Worm (Caenorhabditis elegans) whole organism, midembryonic: ENCODE data around the gene C25G4.17.
"Not testable (repeated sequence)": the region's sequence is repeated elsewhere in the genome, so short reads cannot be mapped to it uniquely, and the experiment has no call there.

Experiments
- T22C8.4 ChIP-seq: fragments of 200-800 bp; sonication (Bioruptor generic); IDR thresholded peaks from 2 replicates; pipeline ENCODE4 v1.3.6; 2022; ENCODE audit warnings: missing genetic modification characterization, missing compliant biosample characterization
- cog-1 ChIP-seq: sonication (generic microtip); optimal IDR thresholded peaks from 2 replicates; lab custom pipeline; 2016; ENCODE audit warnings: missing genetic modification characterization, missing compliant biosample characterization
- flt-1 ChIP-seq: fragments of 200-800 bp; sonication (Bioruptor generic); IDR thresholded peaks from 2 replicates; pipeline ENCODE4 v1.3.6; 2022; ENCODE audit warnings: missing genetic modification characterization, missing compliant biosample characterization
- klf-2 ChIP-seq: fragments of 200-800 bp; sonication (Bioruptor generic); conservative IDR thresholded peaks from 2 replicates; pipeline ENCODE4 v1.3.6; 2022; ENCODE audit warnings: missing genetic modification reagents, missing genetic modification characterization, missing compliant biosample characterization
- med-1 ChIP-seq: sonication (generic microtip); optimal IDR thresholded peaks from 2 replicates; lab custom pipeline; 2017; ENCODE audit warnings: missing genetic modification characterization, mild to moderate bottlenecking, missing compliant biosample characterization, antibody characterized with exemption, missing genetic modification reagents; ENCODE audit not compliant: insufficient read depth
- ref-1 ChIP-seq: fragments of 200-800 bp; sonication (Bioruptor generic); conservative IDR thresholded peaks from 2 replicates; pipeline ENCODE4 v1.3.6; 2022; ENCODE audit warnings: missing genetic modification reagents, missing genetic modification characterization, missing compliant biosample characterization
- tab-1 ChIP-seq: fragments of 200-800 bp; sonication (Bioruptor generic); IDR thresholded peaks from 2 replicates; pipeline ENCODE4 v1.3.6; 2022; ENCODE audit warnings: missing genetic modification characterization, missing compliant biosample characterization
- ztf-23 ChIP-seq: fragments of 200-800 bp; sonication (Bioruptor generic); IDR thresholded peaks from 2 replicates; pipeline ENCODE4 v1.3.6; 2022; ENCODE audit warnings: missing genetic modification reagents, missing genetic modification characterization, missing compliant biosample characterization
- ztf-29 ChIP-seq: fragments of 200-800 bp; sonication (Bioruptor generic); IDR thresholded peaks from 2 replicates; pipeline ENCODE4 v1.3.6; 2022; ENCODE audit warnings: missing genetic modification reagents, missing genetic modification characterization, missing compliant biosample characterization

The C25G4.17 gene

DNA sequence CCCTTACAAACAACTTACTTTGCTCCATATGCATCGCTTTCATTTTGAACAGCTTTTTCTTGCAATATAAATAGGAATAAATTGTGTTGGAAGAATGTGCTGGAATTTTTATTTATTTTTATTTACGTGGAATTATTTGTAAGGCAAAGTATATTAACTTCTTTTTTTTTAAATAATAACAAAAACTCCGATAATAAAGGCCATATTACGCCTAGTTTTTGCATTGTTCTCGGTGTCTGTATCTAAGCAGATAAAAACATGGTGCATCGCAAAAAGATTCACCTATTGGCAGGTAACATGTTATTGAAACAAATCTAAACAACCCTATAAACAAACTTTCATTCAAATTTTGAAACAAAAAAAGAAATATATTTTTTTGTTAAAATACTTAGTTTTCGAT, 21.6 kb downstream of the C25G4.17 start, which contains the start of gene C25G4.8:
Gene C25G4.8, minus strand, starts transcription at position 101 of the 400 bp plus-strand sequence.
- TF ChIP-seq klf-2 (GFP tag; lab: Robert Waterston, UW) (no peak), T22C8.4 (no peak), tab-1 (GFP tag; lab: Robert Waterston, UW) (no peak), ztf-23 (no peak), ref-1 (no peak), flt-1 (GFP tag; lab: Robert Waterston, UW) (no peak), cog-1 (no peak), ztf-29 (no peak), med-1 (no peak)

ce11 chrIV:12464822-12465221, 23.0 kb downstream of the C25G4.17 start:
- no peak for TF ChIP-seq flt-1 (GFP tag; lab: Robert Waterston, UW)
- no peak for TF ChIP-seq cog-1
- TF ChIP-seq ztf-29 = no peak
- TF ChIP-seq tab-1 (GFP tag; lab: Robert Waterston, UW) = no peak
- TF ChIP-seq med-1 = no peak
- no peak for TF ChIP-seq ref-1
- TF ChIP-seq klf-2 (GFP tag; lab: Robert Waterston, UW) = no peak
- TF ChIP-seq ztf-23 = no peak
- TF ChIP-seq T22C8.4 = no peak

- no peak for TF ChIP-seq klf-2 (GFP tag; lab: Robert Waterston, UW)
- no peak for TF ChIP-seq tab-1 (GFP tag; lab: Robert Waterston, UW)
- no peak for TF ChIP-seq T22C8.4
- TF ChIP-seq ztf-29 = no peak
- no peak for TF ChIP-seq ref-1
- no peak for TF ChIP-seq ztf-23
- TF ChIP-seq med-1 = no peak
- TF ChIP-seq flt-1 (GFP tag; lab: Robert Waterston, UW) = no peak
- no peak for TF ChIP-seq cog-1
Observed at ce11 chrIV:12467761-12468160, 25.9 kb downstream of the C25G4.17 start.

DNA sequence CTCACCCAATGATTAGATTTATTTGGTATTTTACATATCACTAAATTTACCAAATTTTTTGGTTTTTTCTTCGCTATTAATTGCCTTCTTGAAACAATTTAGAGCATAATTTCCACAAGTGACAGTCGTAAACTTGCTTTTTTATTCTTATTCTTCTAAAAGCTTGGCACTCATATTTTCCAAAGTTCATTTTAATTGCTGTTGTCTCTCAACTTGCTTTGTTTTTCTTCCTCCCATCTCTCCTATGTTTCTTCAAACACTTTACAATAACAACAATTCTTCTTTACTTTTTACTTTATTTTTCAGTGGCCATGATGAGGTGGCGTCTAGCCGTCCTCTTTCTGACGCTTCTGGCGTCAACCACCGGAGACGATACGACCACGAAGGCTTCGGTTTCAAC, 26.5 kb downstream of the C25G4.17 start, which contains the start of gene igdb-2:
Gene igdb-2, plus strand, starts transcription at position 301 of the 400 bp plus-strand sequence.
- TF ChIP-seq klf-2 (GFP tag; lab: Robert Waterston, UW) (no peak), flt-1 (GFP tag; lab: Robert Waterston, UW) (no peak), tab-1 (GFP tag; lab: Robert Waterston, UW) (no peak), ztf-29 (no peak), T22C8.4 (no peak), med-1 (no peak), ztf-23 (no peak), ref-1 (no peak), cog-1 (no peak)

- not testable (repeated sequence) for TF ChIP-seq tab-1 (GFP tag; lab: Robert Waterston, UW); ztf-23; med-1
Observed at ce11 chrIV:12476942-12477341, 35.1 kb downstream of the C25G4.17 start, which contains the start of gene T04A11.1. Gene T04A11.1 (minus strand): TSS chrIV:12477042.

DNA sequence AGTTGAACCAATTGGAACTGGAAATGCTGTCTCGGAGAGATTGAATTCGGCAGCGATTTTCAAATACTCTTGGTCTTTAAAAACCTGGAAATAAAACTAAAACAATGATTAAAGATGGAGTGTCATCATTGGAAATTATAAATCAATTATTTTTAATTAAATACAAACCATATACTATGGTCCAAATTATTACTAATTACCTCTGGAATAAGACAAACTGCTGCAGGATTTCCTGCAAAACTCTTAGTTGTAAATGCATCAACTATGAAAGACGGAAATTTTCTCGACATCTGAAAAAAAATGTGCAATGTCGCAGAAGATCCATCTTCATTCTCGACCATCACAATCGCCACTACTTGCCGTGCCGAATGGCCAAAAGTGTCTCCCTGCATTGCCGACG, 36.9 kb downstream of the C25G4.17 start, which contains the start of gene igdb-1:
Gene igdb-1, plus strand, starts transcription at position 301 of the 400 bp plus-strand sequence.
- not testable (repeated sequence) for TF ChIP-seq klf-2 (GFP tag; lab: Robert Waterston, UW); tab-1 (GFP tag; lab: Robert Waterston, UW); med-1

- TF ChIP-seq tab-1 (GFP tag; lab: Robert Waterston, UW); ztf-29; cog-1: not testable (repeated sequence)
Observed at ce11 chrIV:12484479-12484878, 42.7 kb downstream of the C25G4.17 start, which contains the start of gene T04A11.4. Gene T04A11.4 (minus strand): TSS chrIV:12484579.

- TF ChIP-seq cog-1 (no peak), flt-1 (GFP tag; lab: Robert Waterston, UW) (no peak)
Observed at ce11 chrIV:12487194-12487593, 45.4 kb downstream of the C25G4.17 start, which contains the start of gene sru-26. Gene sru-26 (plus strand): TSS chrIV:12487494.

ce11 chrIV:12490491-12490890, 48.7 kb downstream of the C25G4.17 start, which contains the start of gene him-6:
Gene him-6 (plus strand): TSS chrIV:12490791.
- no peak for TF ChIP-seq ref-1
- no peak for TF ChIP-seq ztf-29
- no peak for TF ChIP-seq cog-1
- TF ChIP-seq med-1 = no peak
